Worm (Caenorhabditis elegans) whole organism, L3 larva: Measurements from ENCODE around the gene pcp-3.

Experiments used
- ZK546.5 ChIP-seq: sonication (generic microtip); optimal IDR thresholded peaks from 2 replicates; lab custom pipeline; 2017; ENCODE audit warnings: missing biosample characterization, missing genetic modification characterization
- elt-1 ChIP-seq: fragments of 150-350 bp; optimal IDR thresholded peaks from 2 replicates; lab custom pipeline; 2014; ENCODE audit warnings: missing biosample characterization, missing genetic modification characterization
- fos-1 ChIP-seq: fragments of 150-350 bp; optimal IDR thresholded peaks from 2 replicates; lab custom pipeline; 2014; ENCODE audit warnings: missing biosample characterization, missing genetic modification characterization
- nhr-28 ChIP-seq: fragments of 150-350 bp; optimal IDR thresholded peaks from 2 replicates; lab custom pipeline; 2014; ENCODE audit warnings: missing biosample characterization, missing genetic modification characterization
- sea-2 ChIP-seq: fragments of 150-350 bp; sonication (generic microtip); optimal IDR thresholded peaks from 4 replicates; lab custom pipeline; 2014; ENCODE audit warnings: missing biosample characterization, missing genetic modification reagents, missing genetic modification characterization
- skn-1 ChIP-seq: fragments of 150-350 bp; optimal IDR thresholded peaks from 2 replicates; lab custom pipeline; 2014; ENCODE audit warnings: missing biosample characterization, missing genetic modification characterization
- snpc-4 ChIP-seq: fragments of 150-350 bp; optimal IDR thresholded peaks from 2 replicates; lab custom pipeline; 2014; ENCODE audit warnings: missing biosample characterization, missing genetic modification characterization
- zag-1 ChIP-seq: fragments of 150-350 bp; optimal IDR thresholded peaks from 2 replicates; lab custom pipeline; 2014; ENCODE audit warnings: missing biosample characterization, missing genetic modification characterization

DNA sequence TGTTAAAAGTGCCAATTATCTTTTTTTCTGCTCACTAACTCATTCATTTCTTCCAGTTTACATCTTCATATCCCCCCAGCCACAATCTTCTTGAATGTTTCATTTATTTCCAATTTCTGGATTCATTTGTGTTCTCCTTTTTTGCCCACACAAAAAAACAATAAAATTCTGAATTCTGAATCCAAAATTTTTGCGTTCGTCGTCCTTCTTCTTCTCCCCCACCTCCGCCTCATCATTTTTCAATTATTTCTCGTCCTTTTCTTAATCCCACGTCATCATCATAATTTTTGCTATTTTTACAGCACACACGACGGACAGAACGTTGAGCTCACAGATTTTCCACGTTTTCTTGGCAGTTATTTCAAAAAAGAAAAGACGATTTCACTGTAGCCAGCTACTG lies 25.7 kb upstream of the pcp-3 start, which contains the start of gene C07C7.1:
- TF ChIP-seq zag-1 (tag; lab: Kevin White, UChicago) (no peak), fos-1 (tag; lab: Kevin White, UChicago) (no peak), sea-2 (no peak), ZK546.5 (tag; lab: Kevin White, UChicago) (no peak), snpc-4 (tag; lab: Kevin White, UChicago) (no peak), nhr-28 (no peak), elt-1 (tag; lab: Kevin White, UChicago) (no peak), skn-1 (no peak)
